Worm (Caenorhabditis elegans): ENCODE results near the gene drh-1.

drh-1 gene

DNA sequence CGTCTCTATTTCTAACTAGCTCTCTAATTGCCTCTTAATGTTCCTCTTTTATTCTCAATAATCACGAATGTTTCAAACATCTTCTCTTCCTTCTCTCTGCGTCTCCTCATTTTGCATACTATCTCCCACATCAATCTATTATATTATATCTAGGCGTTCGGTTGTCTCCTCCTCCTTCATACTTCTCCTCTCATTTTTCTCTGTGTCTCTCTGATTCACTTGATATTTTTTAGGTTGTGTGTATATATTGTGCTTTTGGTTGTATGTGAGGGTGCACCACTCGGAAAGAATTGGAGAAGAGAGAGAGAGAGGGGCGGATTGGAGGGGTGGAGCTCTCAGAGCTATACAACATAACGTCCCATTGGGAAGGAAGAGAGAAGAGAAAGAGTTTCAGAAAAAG, 35.5 kb upstream of the drh-1 start:
- TF ChIP-seq hmg-11 (tag; optimal IDR thresholded peaks at IDR 0.05) (peak; percentile 27), jun-1 (tag; optimal IDR thresholded peaks at IDR 0.05) (no peak), nfya-1 (tag; optimal IDR thresholded peaks at IDR 0.05; ENCODE audit: insufficient read depth) (peak; percentile 30), ceh-16 (tag; optimal IDR thresholded peaks at IDR 0.05) (no peak), fkh-2 (tag; optimal IDR thresholded peaks at IDR 0.05) (no peak), nhr-25 (tag; optimal IDR thresholded peaks at IDR 0.05) (peak; percentile 26)

DNA sequence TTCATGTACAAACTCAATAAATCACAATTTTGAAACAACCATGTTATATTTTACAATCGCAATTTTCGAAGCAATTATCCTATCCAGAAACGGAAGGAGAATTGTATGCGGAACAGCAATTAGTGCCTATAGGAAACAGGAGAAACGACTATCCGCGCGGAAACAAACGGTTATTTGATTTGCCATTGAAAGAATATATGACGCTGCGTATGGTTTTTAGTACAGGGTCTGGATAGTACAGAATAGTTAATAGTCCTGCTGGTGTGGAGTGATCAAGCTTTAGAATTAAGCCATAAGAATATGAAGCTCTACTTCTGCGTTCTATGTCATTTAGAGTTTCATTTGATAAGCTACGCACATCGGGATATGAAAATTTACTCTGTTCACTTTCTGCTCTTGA, 33.8 kb upstream of the drh-1 start:
- TF ChIP-seq nhr-28 (tag; optimal IDR thresholded peaks at IDR 0.05) (no peak), eor-1 (tag; optimal IDR thresholded peaks at IDR 0.05) (no peak), fkh-10 (GFP tag; optimal IDR thresholded peaks at IDR 0.05) (no peak), pha-4 (tag; optimal IDR thresholded peaks at IDR 0.05) (no peak), sea-2 (GFP tag; optimal IDR thresholded peaks at IDR 0.05) (no peak), unc-62 (GFP tag; optimal IDR thresholded peaks at IDR 0.05) (no peak), ama-1 (optimal IDR thresholded peaks at IDR 0.05) (no peak), nhr-76 (tag; optimal IDR thresholded peaks at IDR 0.05) (no peak), ceh-16 (tag; optimal IDR thresholded peaks at IDR 0.05) (no peak)

DNA sequence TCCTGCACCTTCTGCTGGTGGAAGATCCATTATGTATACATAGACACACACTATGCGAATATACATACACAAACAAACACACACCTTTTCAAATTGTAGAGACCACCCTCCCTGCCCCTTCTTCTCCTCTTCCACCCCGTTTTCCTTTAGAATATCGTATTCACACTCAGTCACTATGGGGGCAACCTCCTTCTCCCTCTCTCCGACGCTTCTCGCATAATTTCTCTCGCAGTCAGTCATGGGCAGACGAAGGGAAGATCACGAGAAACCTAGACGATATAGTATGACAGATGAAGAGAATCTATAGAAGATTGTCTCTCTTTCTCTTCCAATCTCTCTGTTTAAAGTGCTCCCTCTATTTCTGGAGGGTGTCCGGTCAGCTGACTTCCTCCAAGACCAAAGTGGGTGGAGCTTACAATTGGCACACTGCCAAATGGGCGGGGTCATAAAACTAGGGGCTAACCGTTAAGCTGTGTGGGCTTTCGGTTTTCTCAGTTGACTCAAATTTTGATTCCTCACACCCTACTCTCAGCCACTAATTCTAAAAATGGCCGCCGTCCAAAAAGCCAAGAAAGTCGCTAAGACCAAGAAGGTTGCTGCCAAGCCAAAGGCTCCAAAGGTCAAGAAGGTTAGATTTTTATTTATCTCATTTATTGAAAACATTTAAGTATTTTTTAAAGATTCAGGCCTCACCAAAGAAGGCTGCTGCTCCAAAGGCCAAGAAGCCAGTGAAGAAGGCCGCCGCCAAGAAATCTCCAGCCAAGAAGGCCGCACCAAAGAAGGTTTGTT, 32.9 kb upstream of the drh-1 start, which contains the start of gene hil-7:
Gene hil-7, plus strand, starts transcription at position 446 of the 789 bp plus-strand sequence.
- TF ChIP-seq ceh-9 (tag; optimal IDR thresholded peaks at IDR 0.05) (no peak), nfya-1 (tag; optimal IDR thresholded peaks at IDR 0.05; ENCODE audit: insufficient read depth) (peak; percentile 41), elt-2 (tag; optimal IDR thresholded peaks at IDR 0.05) (peak; percentile 30), pha-4 (tag; optimal IDR thresholded peaks at IDR 0.05) (peak; percentile 25), tbx-2 (tag; optimal IDR thresholded peaks at IDR 0.05) (no peak), lsy-12 (tag; optimal IDR thresholded peaks at IDR 0.05) (no peak), jun-1 (tag; optimal IDR thresholded peaks at IDR 0.05) (peak; percentile 1), nhr-25 (tag; optimal IDR thresholded peaks at IDR 0.05) (peak; percentile 27), sea-2 (GFP tag; optimal IDR thresholded peaks at IDR 0.05) (peak; percentile 24), eor-1 (tag; optimal IDR thresholded peaks at IDR 0.05) (no peak), fkh-10 (GFP tag; optimal IDR thresholded peaks at IDR 0.05) (no peak), nhr-23 (tag; optimal IDR thresholded peaks at IDR 0.05) (peak; percentile 35), lin-15B (tag; optimal IDR thresholded peaks at IDR 0.05) (peak; percentile 3)

DNA sequence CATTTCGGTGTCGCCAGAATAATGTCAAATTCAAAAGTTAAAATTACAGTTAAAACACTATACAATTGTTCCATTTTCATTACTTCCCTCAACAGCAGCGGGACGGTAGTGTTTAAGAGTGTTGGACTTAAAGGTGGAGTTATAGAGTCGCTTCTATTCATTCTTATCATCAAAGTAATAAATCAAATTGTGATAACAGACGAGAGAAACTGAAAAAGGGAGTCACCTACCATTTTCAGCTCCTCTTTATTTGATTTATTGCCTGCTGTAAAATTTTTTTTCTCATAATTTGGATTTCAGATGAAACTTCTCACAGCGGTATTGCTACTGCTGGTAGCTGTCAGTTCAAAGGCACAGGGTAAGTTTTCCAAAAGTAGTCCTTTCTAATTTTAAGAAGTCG, 26.7 kb upstream of the drh-1 start, which contains the start of gene C01B10.6:
Gene C01B10.6, plus strand, starts transcription at position 301 of the 400 bp plus-strand sequence.
- TF ChIP-seq elt-2 (tag; optimal IDR thresholded peaks at IDR 0.05) (peak; percentile 38), skn-1 (tag; optimal IDR thresholded peaks at IDR 0.05) (no peak)

- no peak for TF ChIP-seq pha-4 (tag; optimal IDR thresholded peaks at IDR 0.05)
- no peak for TF ChIP-seq hmg-11 (tag; optimal IDR thresholded peaks at IDR 0.05)
- no peak for TF ChIP-seq ceh-28 (tag; optimal IDR thresholded peaks at IDR 0.05)
- TF ChIP-seq aly-2 (tag; optimal IDR thresholded peaks at IDR 0.05) = no peak
- no peak for TF ChIP-seq nhr-76 (tag; optimal IDR thresholded peaks at IDR 0.05)
- TF ChIP-seq lin-39 (tag; optimal IDR thresholded peaks at IDR 0.05) = no peak
These were observed 25.1 kb upstream of the drh-1 start, which contains the start of gene C01B10.7 for ce11 chrIV:6638256-6638655. TSS of gene C01B10.7 (plus strand) at chrIV:6638556.

DNA sequence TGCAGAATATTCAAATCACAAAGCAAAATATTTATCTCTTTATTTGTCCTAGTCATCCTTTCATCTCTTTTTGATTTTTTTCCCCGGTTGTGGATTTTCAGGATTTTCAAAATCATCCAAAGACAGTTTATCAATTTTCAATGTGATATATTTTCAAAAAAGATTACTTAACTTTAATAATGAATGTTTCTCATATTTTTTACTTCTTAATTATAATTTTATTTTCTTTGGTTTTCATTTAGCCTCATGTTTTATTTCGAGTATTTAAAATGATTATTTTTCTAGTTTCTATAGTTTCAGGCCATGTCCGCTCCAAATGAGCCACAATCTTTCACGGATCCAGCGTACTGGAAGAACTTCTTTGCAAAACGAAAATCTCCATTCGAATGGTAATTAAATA, 21.6 kb upstream of the drh-1 start, which contains the start of gene metl-13:
Gene metl-13, plus strand, starts transcription at position 301 of the 400 bp plus-strand sequence.
- TF ChIP-seq unc-39 (tag; optimal IDR thresholded peaks at IDR 0.05) = no peak
- no peak for TF ChIP-seq sea-2 (GFP tag; optimal IDR thresholded peaks at IDR 0.05)
- no peak for TF ChIP-seq elt-3 (tag; optimal IDR thresholded peaks at IDR 0.05)
- no peak for TF ChIP-seq nhr-43 (tag; optimal IDR thresholded peaks at IDR 0.05; ENCODE audit: poor library complexity, severe bottlenecking)
- no peak for TF ChIP-seq ceh-16 (tag; optimal IDR thresholded peaks at IDR 0.05)
- no peak for TF ChIP-seq ZK546.5 (tag; optimal IDR thresholded peaks at IDR 0.05)
- TF ChIP-seq nhr-67 (tag; optimal IDR thresholded peaks at IDR 0.05) = no peak
- TF ChIP-seq fkh-10 (GFP tag; optimal IDR thresholded peaks at IDR 0.05) = no peak
